Worm (Caenorhabditis elegans): Measurements from ENCODE around the gene T24E12.6.
"Not testable (repeated sequence)": the region's sequence is repeated elsewhere in the genome, so short reads cannot be mapped to it uniquely, and the experiment has no call there.

The T24E12.6 gene

ce11 chrII:3761599-3761998, at the start of gene T24E12.6:
TSS of gene T24E12.6 (minus strand) at chrII:3761699.
- not testable (repeated sequence) for TF ChIP-seq tbx-11 (GFP tag; IDR thresholded peaks at IDR 0.05); ceh-36 (tag; optimal IDR thresholded peaks at IDR 0.05); pes-1 (GFP tag; IDR thresholded peaks at IDR 0.05)

- TF ChIP-seq ama-1 (optimal IDR thresholded peaks at IDR 0.05): no peak
- TF ChIP-seq tra-4 (tag; optimal IDR thresholded peaks at IDR 0.05): no peak
- TF ChIP-seq scrt-1 (GFP tag; IDR thresholded peaks at IDR 0.05): no peak
These were observed 49.1 kb upstream of the T24E12.6 start for ce11 chrII:3810550-3810949.

- no peak for TF ChIP-seq F13C5.2 (tag; optimal IDR thresholded peaks at IDR 0.05)
- TF ChIP-seq hmbx-1 (tag; optimal IDR thresholded peaks at IDR 0.05): no peak
- no peak for TF ChIP-seq tra-4 (tag; optimal IDR thresholded peaks at IDR 0.05)
- no peak for TF ChIP-seq ceh-13 (GFP tag; optimal IDR thresholded peaks at IDR 0.05)
- no peak for TF ChIP-seq pes-1 (GFP tag; IDR thresholded peaks at IDR 0.05)
- TF ChIP-seq flt-1 (GFP tag; IDR thresholded peaks at IDR 0.05): no peak
- TF ChIP-seq tbx-37 (GFP tag; conservative IDR thresholded peaks at IDR 0.05): no peak
- no peak for TF ChIP-seq hmg-4 (GFP tag; optimal IDR thresholded peaks at IDR 0.05)
- no peak for TF ChIP-seq tbx-11 (GFP tag; IDR thresholded peaks at IDR 0.05)
- TF ChIP-seq ama-1 (optimal IDR thresholded peaks at IDR 0.05): no peak
- TF ChIP-seq aly-1 (tag; optimal IDR thresholded peaks at IDR 0.05): no peak
- TF ChIP-seq ets-7 (tag; optimal IDR thresholded peaks at IDR 0.05): no peak
- TF ChIP-seq ceh-36 (tag; optimal IDR thresholded peaks at IDR 0.05): no peak
- no peak for TF ChIP-seq B0310.2 (tag; optimal IDR thresholded peaks at IDR 0.05)
- TF ChIP-seq hnd-1 (tag; optimal IDR thresholded peaks at IDR 0.05): no peak
These were observed 47.1 kb upstream of the T24E12.6 start for ce11 chrII:3808643-3809042.

ce11 chrII:3808104-3808503, 46.6 kb upstream of the T24E12.6 start, which contains the start of gene F54D10.5:
TSS of gene F54D10.5 (minus strand) at chrII:3808177.
- TF ChIP-seq flt-1 (GFP tag; IDR thresholded peaks at IDR 0.05) (peak; percentile 14; the same call in 1 of the 2 replicates), aly-1 (tag; optimal IDR thresholded peaks at IDR 0.05) (no peak), pes-1 (GFP tag; IDR thresholded peaks at IDR 0.05) (peak; percentile 29; the same call in 1 of the 2 replicates), F13C5.2 (tag; optimal IDR thresholded peaks at IDR 0.05) (peak; percentile 45)

- TF ChIP-seq ets-7 (tag; optimal IDR thresholded peaks at IDR 0.05): no peak
- no peak for TF ChIP-seq tbx-11 (GFP tag; IDR thresholded peaks at IDR 0.05)
- TF ChIP-seq ceh-36 (tag; optimal IDR thresholded peaks at IDR 0.05): no peak
- no peak for TF ChIP-seq hmbx-1 (tag; optimal IDR thresholded peaks at IDR 0.05)
- no peak for TF ChIP-seq F13C5.2 (tag; optimal IDR thresholded peaks at IDR 0.05)
- TF ChIP-seq ceh-13 (GFP tag; optimal IDR thresholded peaks at IDR 0.05): no peak
These were observed 45.5 kb upstream of the T24E12.6 start, which contains the start of gene F54D10.4 for ce11 chrII:3806964-3807363. TSS of gene F54D10.4 (minus strand) at chrII:3807064.

ce11 chrII:3805518-3805917, 44.0 kb upstream of the T24E12.6 start:
- no peak for TF ChIP-seq ceh-36 (tag; optimal IDR thresholded peaks at IDR 0.05)
- TF ChIP-seq ceh-13 (GFP tag; optimal IDR thresholded peaks at IDR 0.05): no peak
- TF ChIP-seq aly-1 (tag; optimal IDR thresholded peaks at IDR 0.05): no peak
- TF ChIP-seq scrt-1 (GFP tag; IDR thresholded peaks at IDR 0.05): no peak

- TF ChIP-seq hnd-1 (tag; optimal IDR thresholded peaks at IDR 0.05): no peak
- no peak for TF ChIP-seq hmbx-1 (tag; optimal IDR thresholded peaks at IDR 0.05)
- no peak for TF ChIP-seq tbx-37 (GFP tag; conservative IDR thresholded peaks at IDR 0.05)
- TF ChIP-seq ceh-13 (GFP tag; optimal IDR thresholded peaks at IDR 0.05): no peak
- no peak for TF ChIP-seq tbx-11 (GFP tag; IDR thresholded peaks at IDR 0.05)
- TF ChIP-seq pes-1 (GFP tag; IDR thresholded peaks at IDR 0.05): no peak
- TF ChIP-seq ceh-36 (tag; optimal IDR thresholded peaks at IDR 0.05): no peak
- TF ChIP-seq hmg-4 (GFP tag; optimal IDR thresholded peaks at IDR 0.05): no peak
- no peak for TF ChIP-seq flt-1 (GFP tag; IDR thresholded peaks at IDR 0.05)
- no peak for TF ChIP-seq ama-1 (optimal IDR thresholded peaks at IDR 0.05)
- no peak for TF ChIP-seq tra-4 (tag; optimal IDR thresholded peaks at IDR 0.05)
- no peak for TF ChIP-seq ets-7 (tag; optimal IDR thresholded peaks at IDR 0.05)
- TF ChIP-seq B0310.2 (tag; optimal IDR thresholded peaks at IDR 0.05): no peak
- TF ChIP-seq F13C5.2 (tag; optimal IDR thresholded peaks at IDR 0.05): no peak
- no peak for TF ChIP-seq aly-1 (tag; optimal IDR thresholded peaks at IDR 0.05)
- no peak for TF ChIP-seq sea-1 (GFP tag; conservative IDR thresholded peaks at IDR 0.05)
These were observed 41.7 kb upstream of the T24E12.6 start, which contains the start of gene ins-32 for ce11 chrII:3803219-3803618. TSS of gene ins-32 (minus strand) at chrII:3803319.

ce11 chrII:3795323-3795722, 33.8 kb upstream of the T24E12.6 start, which contains the start of gene Y8A9A.2:
TSS of gene Y8A9A.2 (plus strand) at chrII:3795623.
- no peak for TF ChIP-seq scrt-1 (GFP tag; IDR thresholded peaks at IDR 0.05)
- TF ChIP-seq hmg-4 (GFP tag; optimal IDR thresholded peaks at IDR 0.05): no peak
- no peak for TF ChIP-seq B0310.2 (tag; optimal IDR thresholded peaks at IDR 0.05)
- no peak for TF ChIP-seq hmbx-1 (tag; optimal IDR thresholded peaks at IDR 0.05)
- no peak for TF ChIP-seq ama-1 (optimal IDR thresholded peaks at IDR 0.05)
- no peak for TF ChIP-seq sea-1 (GFP tag; conservative IDR thresholded peaks at IDR 0.05)
- no peak for TF ChIP-seq tbx-37 (GFP tag; conservative IDR thresholded peaks at IDR 0.05)
- no peak for TF ChIP-seq ceh-13 (GFP tag; optimal IDR thresholded peaks at IDR 0.05)
- TF ChIP-seq flt-1 (GFP tag; IDR thresholded peaks at IDR 0.05): no peak
- no peak for TF ChIP-seq hnd-1 (tag; optimal IDR thresholded peaks at IDR 0.05)
- TF ChIP-seq aly-1 (tag; optimal IDR thresholded peaks at IDR 0.05): no peak
- no peak for TF ChIP-seq F13C5.2 (tag; optimal IDR thresholded peaks at IDR 0.05)
- TF ChIP-seq ets-7 (tag; optimal IDR thresholded peaks at IDR 0.05): no peak
- TF ChIP-seq pes-1 (GFP tag; IDR thresholded peaks at IDR 0.05): no peak
- no peak for TF ChIP-seq tra-4 (tag; optimal IDR thresholded peaks at IDR 0.05)
- no peak for TF ChIP-seq ceh-36 (tag; optimal IDR thresholded peaks at IDR 0.05)
- TF ChIP-seq tbx-11 (GFP tag; IDR thresholded peaks at IDR 0.05): no peak
